Worm (Caenorhabditis elegans): ENCODE results near the gene oac-15.

oac-15 gene

DNA sequence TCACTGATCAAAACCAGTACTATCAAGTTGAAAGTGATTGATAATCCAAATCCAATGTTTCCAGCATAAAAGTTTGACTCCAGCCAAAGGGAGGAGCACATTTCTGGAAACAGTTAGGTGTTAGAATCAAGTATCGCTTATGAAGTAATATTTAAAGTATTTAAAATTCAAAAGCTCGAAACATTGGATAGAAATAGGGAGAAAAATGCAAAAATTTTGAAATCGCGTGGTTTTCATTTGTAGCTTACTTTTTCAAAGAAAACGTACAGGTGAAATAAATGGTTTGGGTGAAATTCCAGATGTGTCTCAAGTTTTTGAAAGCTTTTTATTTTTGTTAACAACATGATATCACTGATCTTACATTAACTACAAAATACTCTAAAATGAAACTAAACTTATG is 40.7 kb downstream of the oac-15 start, which contains the start of gene str-111:
TSS of gene str-111 (minus strand) at position 101 of the 400 bp plus-strand sequence.
- TF ChIP-seq madf-3 (GFP tag; IDR thresholded peaks at IDR 0.05) (no peak), F49E8.2 (tag; optimal IDR thresholded peaks at IDR 0.05; ENCODE audit: insufficient read depth) (no peak), nfya-2 (GFP tag; IDR thresholded peaks at IDR 0.05) (no peak), xnd-1 (tag; optimal IDR thresholded peaks at IDR 0.05) (no peak), Y53F4B.3 (GFP tag; IDR thresholded peaks at IDR 0.05) (no peak), attf-6 (GFP tag; IDR thresholded peaks at IDR 0.05) (no peak), pbrm-1 (GFP tag; IDR thresholded peaks at IDR 0.05) (no peak), unc-130 (GFP tag; optimal IDR thresholded peaks at IDR 0.05) (no peak), lin-40 (tag; optimal IDR thresholded peaks at IDR 0.05) (no peak), B0336.3 (GFP tag; IDR thresholded peaks at IDR 0.05) (no peak), ama-1 (optimal IDR thresholded peaks at IDR 0.05) (no peak), ama-1 (GFP tag; optimal IDR thresholded peaks at IDR 0.05) (no peak), ets-4 (GFP tag; optimal IDR thresholded peaks at IDR 0.05) (no peak), madf-8 (GFP tag; conservative IDR thresholded peaks at IDR 0.05) (no peak)

DNA sequence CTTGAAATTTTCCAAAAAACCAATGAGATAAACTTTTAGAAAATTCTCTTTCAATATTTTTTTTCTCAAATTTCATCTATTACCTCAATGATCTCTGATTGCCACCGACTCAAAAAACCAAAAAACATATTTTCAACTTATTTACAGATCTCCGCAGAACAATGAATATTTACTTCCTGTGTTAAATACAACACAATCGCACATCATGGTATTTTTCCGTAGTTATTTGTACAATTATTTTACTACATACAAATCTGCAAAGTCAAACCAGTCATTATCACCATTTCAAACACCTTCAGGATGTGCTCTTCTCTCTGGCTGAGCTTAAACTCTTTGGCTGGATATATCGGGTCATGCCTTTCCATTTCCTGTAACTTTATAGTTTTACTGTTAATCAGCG is 43.8 kb downstream of the oac-15 start, which contains the start of gene str-108:
TSS of gene str-108 (plus strand) at position 301 of the 400 bp plus-strand sequence.
- no peak for TF ChIP-seq ccch-3 (GFP tag; optimal IDR thresholded peaks at IDR 0.05)
- TF ChIP-seq F22D6.2 (tag; optimal IDR thresholded peaks at IDR 0.05) = no peak
- no peak for TF ChIP-seq ceh-79 (tag; optimal IDR thresholded peaks at IDR 0.05)
- TF ChIP-seq nfya-1 (tag; optimal IDR thresholded peaks at IDR 0.05; ENCODE audit: borderline replicate concordance, insufficient read depth) = no peak
- no peak for TF ChIP-seq repo-1 (tag; optimal IDR thresholded peaks at IDR 0.05)
- no peak for TF ChIP-seq ztf-6 (GFP tag; IDR thresholded peaks at IDR 0.05)
- no peak for TF ChIP-seq cebp-1 (GFP tag; IDR thresholded peaks at IDR 0.05)
- no peak for TF ChIP-seq cebp-1 (tag; optimal IDR thresholded peaks at IDR 0.05)
- no peak for TF ChIP-seq F57C9.4 (tag; optimal IDR thresholded peaks at IDR 0.05)
- TF ChIP-seq akir-1 (GFP tag; optimal IDR thresholded peaks at IDR 0.05) = no peak

DNA sequence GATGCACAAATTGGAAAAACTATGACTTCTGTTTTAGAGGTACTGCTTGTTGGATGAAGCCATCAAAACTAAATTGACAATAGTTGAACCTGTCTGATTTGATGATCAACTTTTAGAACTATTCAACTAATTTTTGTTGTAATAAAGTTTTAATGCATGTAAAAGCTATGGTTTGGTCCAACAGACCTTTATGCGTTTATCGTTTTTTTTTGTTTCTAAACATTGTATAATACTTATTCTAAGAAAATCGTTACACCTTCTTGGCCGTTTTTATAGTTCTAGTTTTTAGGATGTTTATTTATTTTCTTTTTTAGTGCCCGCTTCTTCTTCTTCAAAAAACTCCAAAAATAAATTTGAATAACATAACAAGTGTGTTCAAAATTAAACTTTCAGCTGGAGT is 46.0 kb downstream of the oac-15 start, which contains the start of gene F10A3.12:
TSS of gene F10A3.12 (plus strand) at position 301 of the 400 bp plus-strand sequence.
- TF ChIP-seq unc-62 (GFP tag; optimal IDR thresholded peaks at IDR 0.05) (no peak), ccch-3 (GFP tag; optimal IDR thresholded peaks at IDR 0.05) (no peak), nhr-179 (tag; optimal IDR thresholded peaks at IDR 0.05) (no peak), hmg-1.2 (GFP tag; IDR thresholded peaks at IDR 0.05) (no peak), T07F8.4 (tag; optimal IDR thresholded peaks at IDR 0.05) (no peak), lin-26 (GFP tag; IDR thresholded peaks at IDR 0.05) (no peak), lin-35 (GFP tag; optimal IDR thresholded peaks at IDR 0.05) (no peak), attf-3 (GFP tag; conservative IDR thresholded peaks at IDR 0.05) (no peak), ztf-6 (GFP tag; IDR thresholded peaks at IDR 0.05) (no peak), F10E7.11 (tag; optimal IDR thresholded peaks at IDR 0.05) (no peak), rcor-1 (GFP tag; IDR thresholded peaks at IDR 0.05) (no peak), ama-1 (optimal IDR thresholded peaks at IDR 0.05) (no peak), ama-1 (GFP tag; optimal IDR thresholded peaks at IDR 0.05) (no peak), cebp-2 (GFP tag; IDR thresholded peaks at IDR 0.05) (no peak), madf-6 (GFP tag; IDR thresholded peaks at IDR 0.05) (no peak), dpff-1 (tag; optimal IDR thresholded peaks at IDR 0.05) (no peak), Y53F4B.3 (GFP tag; IDR thresholded peaks at IDR 0.05) (no peak), die-1 (tag; optimal IDR thresholded peaks at IDR 0.05) (no peak), nhr-90 (tag; optimal IDR thresholded peaks at IDR 0.05) (no peak), B0035.1 (tag; optimal IDR thresholded peaks at IDR 0.05) (no peak)
